Worm (Caenorhabditis elegans) whole organism, late embryonic: ENCODE data around the gene F22B5.5.
A peak's percentile ranks its signal among the peaks of the same experiment; 100 is the strongest.

ENCODE experiments used
- C38D4.7 ChIP-seq: fragments of 200-800 bp; sonication (Bioruptor generic); optimal IDR thresholded peaks from 2 replicates; lab custom pipeline; 2018; ENCODE audit warnings: mild to moderate bottlenecking, missing genetic modification characterization, moderate library complexity, missing compliant biosample characterization
- K09A11.1 ChIP-seq: sonication (generic microtip); optimal IDR thresholded peaks from 2 replicates; lab custom pipeline; 2017; ENCODE audit warnings: antibody characterized with exemption, mild to moderate bottlenecking, missing genetic modification characterization, missing compliant biosample characterization; ENCODE audit not compliant: insufficient read depth
- T23F11.4 ChIP-seq: fragments of 200-800 bp; sonication (Bioruptor generic); optimal IDR thresholded peaks from 2 replicates; lab custom pipeline; 2018; ENCODE audit warnings: mild to moderate bottlenecking, missing genetic modification characterization, missing compliant biosample characterization
- ceh-19 ChIP-seq: fragments of 200-800 bp; sonication (Bioruptor generic); optimal IDR thresholded peaks from 2 replicates; lab custom pipeline; 2018; ENCODE audit warnings: mild to moderate bottlenecking, missing genetic modification characterization, missing compliant biosample characterization
- ceh-2 ChIP-seq: sonication (generic microtip); optimal IDR thresholded peaks from 2 replicates; lab custom pipeline; 2016; ENCODE audit warnings: missing genotype, missing genetic modification characterization, missing compliant biosample characterization
- ceh-22 ChIP-seq: sonication (generic microtip); optimal IDR thresholded peaks from 2 replicates; lab custom pipeline; 2017; ENCODE audit warnings: missing biosample characterization, missing genetic modification characterization
- ceh-30 ChIP-seq: fragments of 150-350 bp; optimal IDR thresholded peaks from 2 replicates; lab custom pipeline; 2014; ENCODE audit warnings: missing biosample characterization, missing genetic modification characterization
- ceh-34 ChIP-seq: sonication (generic microtip); optimal IDR thresholded peaks from 2 replicates; lab custom pipeline; 2016; ENCODE audit warnings: mild to moderate bottlenecking, missing genetic modification characterization, missing compliant biosample characterization
- ceh-6 ChIP-seq: fragments of 200-800 bp; sonication (Bioruptor generic); optimal IDR thresholded peaks from 2 replicates; lab custom pipeline; 2018; ENCODE audit warnings: mild to moderate bottlenecking, missing genetic modification characterization, missing compliant biosample characterization
- che-1 ChIP-seq: sonication (generic microtip); optimal IDR thresholded peaks from 2 replicates; lab custom pipeline; 2016; ENCODE audit warnings: mild to moderate bottlenecking, missing genetic modification characterization, missing compliant biosample characterization
- dve-1 ChIP-seq: sonication (generic microtip); optimal IDR thresholded peaks from 2 replicates; lab custom pipeline; 2017; ENCODE audit warnings: antibody characterized with exemption, mild to moderate bottlenecking, missing genetic modification characterization, missing compliant biosample characterization
- elt-2 ChIP-seq: sonication (generic microtip); optimal IDR thresholded peaks from 2 replicates; lab custom pipeline; 2016; ENCODE audit warnings: missing genetic modification reagents, missing genetic modification characterization, missing compliant biosample characterization
- ets-4 ChIP-seq: sonication (generic microtip); optimal IDR thresholded peaks from 2 replicates; lab custom pipeline; 2016; ENCODE audit warnings: missing genetic modification characterization, missing compliant biosample characterization
- eyg-1 ChIP-seq: sonication (generic microtip); optimal IDR thresholded peaks from 2 replicates; lab custom pipeline; 2016; ENCODE audit warnings: missing genotype, missing genetic modification characterization, missing compliant biosample characterization
- fkh-10 ChIP-seq: fragments of 150-350 bp; optimal IDR thresholded peaks from 2 replicates; lab custom pipeline; 2014; ENCODE audit warnings: missing biosample characterization, missing genetic modification reagents, missing genetic modification characterization
- fkh-6 ChIP-seq: sonication (generic microtip); optimal IDR thresholded peaks from 2 replicates; lab custom pipeline; 2016; ENCODE audit warnings: missing genetic modification characterization, missing compliant biosample characterization
- gmeb-2 ChIP-seq: sonication (generic microtip); optimal IDR thresholded peaks from 2 replicates; lab custom pipeline; 2016; ENCODE audit warnings: missing genetic modification characterization, inconsistent platforms, missing compliant biosample characterization
- hlh-15 ChIP-seq: sonication (generic microtip); optimal IDR thresholded peaks from 2 replicates; lab custom pipeline; 2016; ENCODE audit warnings: missing genetic modification characterization, missing compliant biosample characterization
- hlh-30 ChIP-seq: sonication (generic microtip); optimal IDR thresholded peaks from 2 replicates; lab custom pipeline; 2017; ENCODE audit warnings: antibody characterized with exemption, missing genetic modification characterization, missing compliant biosample characterization; ENCODE audit not compliant: insufficient read depth
- hlh-6 ChIP-seq: sonication (generic microtip); optimal IDR thresholded peaks from 2 replicates; lab custom pipeline; 2016; ENCODE audit warnings: missing genotype, missing genetic modification characterization, missing compliant biosample characterization
- hlh-8 ChIP-seq: sonication (generic microtip); optimal IDR thresholded peaks from 2 replicates; lab custom pipeline; 2016; ENCODE audit warnings: missing genotype, missing genetic modification characterization, missing compliant biosample characterization
- nfya-1 ChIP-seq: sonication (generic microtip); optimal IDR thresholded peaks from 2 replicates; lab custom pipeline; 2017; ENCODE audit warnings: missing genetic modification characterization, mild to moderate bottlenecking, missing compliant biosample characterization, antibody characterized with exemption, moderate library complexity
- nhr-232 ChIP-seq: sonication (generic microtip); optimal IDR thresholded peaks from 2 replicates; lab custom pipeline; 2016; ENCODE audit warnings: missing genetic modification characterization, missing compliant biosample characterization
- npax-4 ChIP-seq: sonication (generic microtip); optimal IDR thresholded peaks from 2 replicates; lab custom pipeline; 2016; ENCODE audit warnings: missing genetic modification characterization, missing compliant biosample characterization
- odd-2 ChIP-seq: sonication (generic microtip); optimal IDR thresholded peaks from 2 replicates; lab custom pipeline; 2017; ENCODE audit warnings: antibody characterized with exemption, mild to moderate bottlenecking, missing genetic modification characterization, missing compliant biosample characterization
- pha-2 ChIP-seq: sonication (generic microtip); optimal IDR thresholded peaks from 2 replicates; lab custom pipeline; 2017; ENCODE audit warnings: mild to moderate bottlenecking, missing genetic modification characterization, missing compliant biosample characterization
- pha-4 ChIP-seq: fragments of 150-350 bp; optimal IDR thresholded peaks from 2 replicates; lab custom pipeline; 2018; ENCODE audit warnings: missing biosample characterization, missing genetic modification reagents, missing genetic modification characterization
- pqm-1 ChIP-seq: sonication (generic microtip); optimal IDR thresholded peaks from 2 replicates; lab custom pipeline; 2016; ENCODE audit warnings: missing genetic modification characterization, missing compliant biosample characterization
- pros-1 ChIP-seq: fragments of 150-350 bp; optimal IDR thresholded peaks from 2 replicates; lab custom pipeline; 2014; ENCODE audit warnings: missing biosample characterization, missing genetic modification reagents, missing genetic modification characterization
- ref-2 ChIP-seq: sonication (generic microtip); optimal IDR thresholded peaks from 2 replicates; lab custom pipeline; 2016; ENCODE audit warnings: missing genetic modification characterization, missing compliant biosample characterization
- sox-2 ChIP-seq: fragments of 200-800 bp; sonication (Bioruptor generic); IDR thresholded peaks from 2 replicates; pipeline ENCODE4 v1.3.6; 2022; ENCODE audit warnings: missing genetic modification reagents, missing genetic modification characterization, missing compliant biosample characterization
- sox-4 ChIP-seq: sonication (generic microtip); optimal IDR thresholded peaks from 2 replicates; lab custom pipeline; 2017; ENCODE audit warnings: mild to moderate bottlenecking, missing genetic modification characterization, inconsistent platforms, missing compliant biosample characterization
- tbx-2 ChIP-seq: sonication (generic microtip); optimal IDR thresholded peaks from 2 replicates; lab custom pipeline; 2016; ENCODE audit warnings: missing genetic modification characterization, missing compliant biosample characterization
- ttx-3 ChIP-seq: sonication (generic microtip); optimal IDR thresholded peaks from 2 replicates; lab custom pipeline; 2016; ENCODE audit warnings: missing genetic modification reagents, missing genetic modification characterization, missing compliant biosample characterization
- unc-3 ChIP-seq, 2 experiments: fragments of 200-800 bp in 1 of 2; sonication (Bioruptor generic) in 1 of 2; sonication (generic microtip) in 1 of 2; conservative IDR thresholded peaks in 1 of 2; optimal IDR thresholded peaks in 1 of 2; 2 replicates each; pipeline versions ENCODE4 v1.3.6 to Lab custom; 2016 to 2022; ENCODE audit warnings: missing compliant biosample characterization in 2 of 2, missing genetic modification characterization in 2 of 2, missing genetic modification reagents in 1 of 2
- unc-42 ChIP-seq: sonication (generic microtip); optimal IDR thresholded peaks from 2 replicates; lab custom pipeline; 2016; ENCODE audit warnings: missing genotype, missing genetic modification characterization, missing compliant biosample characterization
- unc-55 ChIP-seq: sonication (generic microtip); optimal IDR thresholded peaks from 2 replicates; lab custom pipeline; 2017; ENCODE audit warnings: missing biosample characterization, missing genetic modification reagents, missing genetic modification characterization
- unc-86 ChIP-seq: sonication (generic microtip); optimal IDR thresholded peaks from 2 replicates; lab custom pipeline; 2016; ENCODE audit warnings: missing genetic modification characterization, missing compliant biosample characterization
- ztf-16 ChIP-seq: sonication (generic microtip); optimal IDR thresholded peaks from 2 replicates; lab custom pipeline; 2017; ENCODE audit warnings: missing genetic modification characterization, missing compliant biosample characterization

Gene F22B5.5

DNA sequence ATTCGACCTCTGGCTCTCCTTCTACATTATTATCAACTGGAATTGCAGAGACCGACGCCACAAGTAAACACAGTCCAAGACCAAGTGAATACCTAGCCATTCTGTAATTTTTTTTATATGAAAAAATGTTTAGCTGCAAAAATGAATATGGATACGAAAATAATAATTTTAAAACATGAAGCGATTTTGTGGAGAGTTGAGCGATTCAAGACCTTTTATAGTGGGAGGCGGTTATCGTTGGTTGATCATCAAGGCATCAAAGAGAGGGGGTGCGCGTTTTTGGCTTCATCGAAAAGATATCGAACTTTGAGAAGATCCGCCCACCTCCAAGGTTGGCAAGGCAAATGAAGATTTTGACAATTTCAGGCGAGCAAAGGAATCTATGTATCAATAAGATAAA is 7.7 kb downstream of the F22B5.5 start, which contains the start of gene cut-3:
TSS of gene cut-3 (minus strand) at position 101 of the 400 bp plus-strand sequence.
- TF ChIP-seq pros-1 (tag; lab: Kevin White, UChicago) = no peak
- TF ChIP-seq K09A11.1 = no peak
- no peak for TF ChIP-seq fkh-6 (tag; lab: Kevin White, UChicago)
- no peak for TF ChIP-seq che-1
- no peak for TF ChIP-seq unc-42 (tag; lab: Kevin White, UChicago)
- TF ChIP-seq ztf-16 (tag; lab: Kevin White, UChicago) = no peak
- TF ChIP-seq odd-2 = no peak
- no peak for TF ChIP-seq npax-4 (tag; lab: Kevin White, UChicago)
- no peak for TF ChIP-seq sox-2 (GFP tag; lab: Robert Waterston, UW)
- TF ChIP-seq ttx-3 = no peak
- TF ChIP-seq ceh-30 (tag; lab: Kevin White, UChicago) = no peak
- TF ChIP-seq nhr-232 (tag; lab: Kevin White, UChicago) = no peak

DNA sequence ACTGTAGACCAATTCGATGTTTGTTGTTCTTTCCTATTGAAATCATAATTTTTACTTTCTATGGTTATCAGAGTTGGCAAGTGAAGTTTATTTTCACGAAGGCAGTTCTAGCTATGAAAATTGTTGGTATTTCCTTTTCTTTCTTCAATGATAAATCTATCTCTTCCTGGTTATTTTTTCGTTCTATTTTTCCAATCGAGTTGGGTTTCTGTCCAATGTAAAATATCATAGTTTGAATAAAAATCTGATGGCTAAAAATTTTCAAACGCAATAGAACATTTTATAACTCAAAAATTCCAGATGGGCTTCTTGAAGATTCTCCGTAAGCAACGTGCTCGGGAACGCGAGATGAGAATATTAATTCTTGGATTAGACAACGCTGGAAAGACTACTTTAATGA is 10.4 kb downstream of the F22B5.5 start, which contains the start of gene evl-20:
TSS of gene evl-20 (plus strand) at position 301 of the 400 bp plus-strand sequence.
- TF ChIP-seq npax-4 (tag; lab: Kevin White, UChicago) (no peak), ets-4 (no peak), fkh-6 (tag; lab: Kevin White, UChicago) (no peak), fkh-10 (GFP tag; lab: Kevin White, UChicago) (no peak), unc-55 (GFP tag; lab: Kevin White, UChicago) (no peak), eyg-1 (no peak), pha-2 (tag; lab: Kevin White, UChicago) (no peak), ztf-16 (tag; lab: Kevin White, UChicago) (no peak), hlh-15 (no peak), ceh-22 (tag; lab: Kevin White, UChicago) (no peak), pqm-1 (tag; lab: Kevin White, UChicago) (no peak), gmeb-2 (tag; lab: Kevin White, UChicago) (no peak), dve-1 (tag; lab: Kevin White, UChicago) (no peak), T23F11.4 (GFP tag; lab: Kevin White, UChicago) (no peak), C38D4.7 (GFP tag; lab: Kevin White, UChicago) (no peak), ref-2 (no peak), hlh-30 (tag; lab: Kevin White, UChicago) (no peak), ceh-6 (GFP tag; lab: Kevin White, UChicago) (no peak)

DNA sequence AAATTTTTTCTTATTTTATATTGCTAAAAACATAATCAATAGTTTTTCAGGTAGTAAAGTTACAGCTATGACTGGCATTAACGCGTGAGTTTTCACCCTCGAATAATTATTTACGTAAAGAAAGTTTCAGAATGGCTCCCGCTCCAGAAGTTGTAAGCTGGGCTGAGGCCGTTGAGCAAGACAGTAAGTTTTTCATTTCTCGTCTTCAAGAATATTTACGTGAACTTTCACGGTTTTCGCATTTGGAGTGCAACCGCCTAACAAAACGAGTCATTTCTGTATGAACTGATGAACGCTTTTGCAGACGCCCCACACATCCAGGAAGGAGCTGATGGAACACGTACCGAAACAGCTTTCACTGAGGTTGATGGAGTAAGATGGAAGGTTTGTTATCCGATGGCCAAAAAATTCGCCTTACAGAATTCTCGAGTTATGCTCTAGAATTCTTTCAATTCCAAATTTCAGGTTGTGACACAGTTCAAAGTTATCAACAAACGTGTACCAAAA is 11.6 kb downstream of the F22B5.5 start, which contains the start of gene eif-3.G:
TSS of gene eif-3.G (plus strand) at position 51 of the 507 bp plus-strand sequence.
- TF ChIP-seq ceh-30 (tag; lab: Kevin White, UChicago) (no peak), ets-4 (no peak)

DNA sequence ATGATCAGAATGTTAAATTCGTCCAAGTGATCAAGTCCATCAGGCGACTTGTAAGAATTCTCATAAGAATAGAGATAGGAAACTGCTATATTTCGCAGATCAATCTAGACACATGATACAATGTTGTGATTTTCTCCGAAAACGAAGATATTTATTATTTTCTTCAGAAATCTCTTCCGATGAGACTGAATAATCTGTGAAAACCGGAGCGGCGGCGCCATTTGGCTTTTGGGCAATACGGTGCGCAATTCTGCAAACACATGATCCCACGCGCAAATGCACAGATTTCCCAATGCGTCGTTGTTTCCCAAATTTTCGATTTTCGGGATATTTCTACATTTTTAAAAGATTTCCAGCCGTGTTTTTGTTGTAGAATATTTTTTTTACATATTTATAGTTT is 12.2 kb downstream of the F22B5.5 start:
- TF ChIP-seq ceh-19 = no peak
- TF ChIP-seq gmeb-2 (tag; lab: Kevin White, UChicago) = no peak
- TF ChIP-seq fkh-10 (GFP tag; lab: Kevin White, UChicago) = no peak
- TF ChIP-seq ceh-22 (tag; lab: Kevin White, UChicago) = no peak
- TF ChIP-seq elt-2 (tag; lab: Kevin White, UChicago) = peak; percentile 25
- no peak for TF ChIP-seq ceh-34 (tag; lab: Kevin White, UChicago)
- no peak for TF ChIP-seq che-1
- peak; percentile 14 for TF ChIP-seq tbx-2 (tag; lab: Kevin White, UChicago)
- TF ChIP-seq sox-2 (GFP tag; lab: Robert Waterston, UW) = no peak
- no peak for TF ChIP-seq ceh-2 (tag; lab: Kevin White, UChicago)
- no peak for TF ChIP-seq nhr-232 (tag; lab: Kevin White, UChicago)
- no peak for TF ChIP-seq pqm-1 (tag; lab: Kevin White, UChicago)
- peak; percentile 14 for TF ChIP-seq unc-86 (tag; lab: Kevin White, UChicago)
- TF ChIP-seq odd-2 = no peak
- peak; percentile 28 for TF ChIP-seq nfya-1
- no peak for TF ChIP-seq unc-3 (GFP tag; conservative IDR thresholded peaks at IDR 0.05; lab: Robert Waterston, UW)
- peak; percentile 10 for TF ChIP-seq unc-3 (tag; optimal IDR thresholded peaks at IDR 0.05; lab: Kevin White, UChicago)
- no peak for TF ChIP-seq hlh-8 (tag; lab: Kevin White, UChicago)
- TF ChIP-seq unc-55 (GFP tag; lab: Kevin White, UChicago) = no peak
- peak; percentile 35 for TF ChIP-seq dve-1 (tag; lab: Kevin White, UChicago)
- no peak for TF ChIP-seq sox-4 (tag; lab: Kevin White, UChicago)
- TF ChIP-seq hlh-6 = no peak
- no peak for TF ChIP-seq hlh-15
- TF ChIP-seq pha-4 (tag; lab: Kevin White, UChicago) = no peak
- TF ChIP-seq hlh-30 (tag; lab: Kevin White, UChicago) = no peak
